Worm (Caenorhabditis elegans): ENCODE results near the gene Y47D3A.13.

DNA sequence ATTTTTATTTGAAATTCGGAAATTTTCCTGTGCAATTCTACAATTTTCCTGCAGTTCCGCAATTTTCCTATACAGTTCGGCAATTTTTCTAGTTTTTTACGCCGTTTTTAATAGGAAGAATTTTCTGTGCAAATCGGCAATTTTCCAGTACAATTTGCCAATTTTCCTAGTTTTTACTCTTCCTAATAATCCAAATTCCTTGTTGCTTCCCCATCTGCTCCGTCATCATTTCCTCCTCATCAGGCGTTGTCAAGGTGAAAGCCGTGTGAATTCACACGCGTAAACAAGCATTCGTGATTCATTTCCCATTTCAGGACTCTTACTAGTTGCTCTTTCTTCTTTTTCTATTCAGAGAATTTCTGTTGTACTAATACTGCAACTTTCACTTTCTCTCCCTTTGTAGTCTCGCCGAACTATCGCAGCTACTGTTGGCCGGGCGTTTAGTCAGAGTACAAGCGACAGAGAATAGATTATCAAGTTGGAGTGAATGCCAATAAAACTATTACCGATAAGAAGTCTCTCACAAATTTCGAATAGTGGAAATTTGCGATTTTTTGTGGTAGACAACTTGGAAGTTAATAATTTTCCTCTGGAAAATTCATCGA lies 17.8 kb upstream of the Y47D3A.13 start:
- TF ChIP-seq nhr-237 (tag; optimal IDR thresholded peaks at IDR 0.05) = no peak
- TF ChIP-seq mdl-1 (tag; optimal IDR thresholded peaks at IDR 0.05) = no peak
- TF ChIP-seq ceh-16 (tag; optimal IDR thresholded peaks at IDR 0.05) = no peak
- no peak for TF ChIP-seq lsy-2 (tag; optimal IDR thresholded peaks at IDR 0.05)
- TF ChIP-seq elt-1 (tag; optimal IDR thresholded peaks at IDR 0.05) = no peak
- TF ChIP-seq ztf-11 (tag; optimal IDR thresholded peaks at IDR 0.05) = no peak
- TF ChIP-seq unc-62 (GFP tag; optimal IDR thresholded peaks at IDR 0.05) = no peak
- TF ChIP-seq unc-39 (tag; optimal IDR thresholded peaks at IDR 0.05) = no peak
- no peak for TF ChIP-seq nhr-21 (tag; optimal IDR thresholded peaks at IDR 0.05)
- TF ChIP-seq sem-4 (tag; optimal IDR thresholded peaks at IDR 0.05) = no peak
- no peak for TF ChIP-seq nhr-6 (tag; optimal IDR thresholded peaks at IDR 0.05)
- no peak for TF ChIP-seq ZK546.5 (tag; optimal IDR thresholded peaks at IDR 0.05)

Data from whole organism, L2 larva.